Worm (Caenorhabditis elegans) whole organism, midembryonic: ENCODE results near the gene C26B9.5.

ENCODE experiments used
- flt-1 ChIP-seq: fragments of 200-800 bp; sonication (Bioruptor generic); IDR thresholded peaks from 2 replicates; pipeline ENCODE4 v1.3.6; 2022; ENCODE audit warnings: missing genetic modification characterization, missing compliant biosample characterization
- klf-2 ChIP-seq: fragments of 200-800 bp; sonication (Bioruptor generic); conservative IDR thresholded peaks from 2 replicates; pipeline ENCODE4 v1.3.6; 2022; ENCODE audit warnings: missing genetic modification reagents, missing genetic modification characterization, missing compliant biosample characterization
- med-1 ChIP-seq: sonication (generic microtip); optimal IDR thresholded peaks from 2 replicates; lab custom pipeline; 2017; ENCODE audit warnings: missing genetic modification characterization, mild to moderate bottlenecking, missing compliant biosample characterization, antibody characterized with exemption, missing genetic modification reagents; ENCODE audit not compliant: insufficient read depth
- tab-1 ChIP-seq: fragments of 200-800 bp; sonication (Bioruptor generic); IDR thresholded peaks from 2 replicates; pipeline ENCODE4 v1.3.6; 2022; ENCODE audit warnings: missing genetic modification characterization, missing compliant biosample characterization
- ztf-23 ChIP-seq: fragments of 200-800 bp; sonication (Bioruptor generic); IDR thresholded peaks from 2 replicates; pipeline ENCODE4 v1.3.6; 2022; ENCODE audit warnings: missing genetic modification reagents, missing genetic modification characterization, missing compliant biosample characterization

- TF ChIP-seq tab-1 (no peak), med-1 (GFP tag; lab: Kevin White, UChicago) (no peak), klf-2 (GFP tag; lab: Robert Waterston, UW) (no peak), flt-1 (GFP tag; lab: Robert Waterston, UW) (no peak), ztf-23 (GFP tag; lab: Robert Waterston, UW) (no peak)
Observed at ce11 chrX:5370605-5371004, 41.3 kb downstream of the C26B9.5 start.
